Fruit fly (Drosophila melanogaster) whole organism, wandering third instar larva: ENCODE measurements around the gene Stt3A.

Experiments used
- Abd-B ChIP-seq: fragments of >200 bp; optimal IDR thresholded peaks from 2 replicates; lab custom pipeline; 2017; ENCODE audit warnings: missing biosample characterization, missing genetic modification characterization
- CG32264 ChIP-seq: fragments of 200-800 bp; sonication (Bioruptor generic); optimal IDR thresholded peaks from 2 replicates; lab custom pipeline; 2016; ENCODE audit warnings: missing biosample characterization, missing genetic modification characterization
- CG9705 ChIP-seq: fragments of 200-800 bp; sonication (Bioruptor generic); optimal IDR thresholded peaks from 2 replicates; lab custom pipeline; 2018; ENCODE audit warnings: missing biosample characterization, mild to moderate bottlenecking, missing genetic modification characterization
- CrebA ChIP-seq: fragments of 200-800 bp; sonication (Bioruptor generic); optimal IDR thresholded peaks from 2 replicates; lab custom pipeline; 2016; ENCODE audit warnings: missing biosample characterization, mild to moderate bottlenecking, missing genetic modification characterization, borderline replicate concordance
- Dfd ChIP-seq: fragments of >200 bp; optimal IDR thresholded peaks from 2 replicates; lab custom pipeline; 2017; ENCODE audit warnings: missing biosample characterization, missing genetic modification characterization
- Dif ChIP-seq: fragments of 200-275, 200-300 bp; sonication (Bioruptor generic); optimal IDR thresholded peaks from 2 replicates; lab custom pipeline; 2018; ENCODE audit warnings: missing biosample characterization, missing genetic modification characterization; ENCODE audit not compliant: partially characterized antibody
- GATAd ChIP-seq: sonication (Bioruptor generic); optimal IDR thresholded peaks from 2 replicates; lab custom pipeline; 2016; ENCODE audit warnings: missing biosample characterization, missing genetic modification characterization
- HLH106 ChIP-seq: fragments of 200-800 bp; optimal IDR thresholded peaks from 3 replicates; lab custom pipeline; 2019; ENCODE audit warnings: missing biosample characterization, mild to moderate bottlenecking, missing genetic modification characterization, moderate library complexity
- Hnf4 ChIP-seq: fragments of 200-800 bp; sonication (Bioruptor generic); optimal IDR thresholded peaks from 2 replicates; lab custom pipeline; 2016; ENCODE audit warnings: missing biosample characterization, mild to moderate bottlenecking, missing genetic modification characterization
- Hr78 ChIP-seq: fragments of >200 bp; optimal IDR thresholded peaks from 2 replicates; lab custom pipeline; 2017; ENCODE audit warnings: missing biosample characterization, missing genetic modification characterization
- Hr83 ChIP-seq: fragments of 200-300 bp; sonication (Bioruptor generic); optimal IDR thresholded peaks from 2 replicates; lab custom pipeline; 2016; ENCODE audit warnings: missing biosample characterization, mild to moderate bottlenecking, missing genetic modification characterization, moderate library complexity; ENCODE audit not compliant: poor library complexity, severe bottlenecking
- Jra ChIP-seq: sonication (Bioruptor generic); optimal IDR thresholded peaks from 2 replicates; lab custom pipeline; 2016; ENCODE audit warnings: missing biosample characterization, missing genetic modification characterization
- Mio ChIP-seq: sonication (Bioruptor generic); optimal IDR thresholded peaks from 2 replicates; lab custom pipeline; 2016; ENCODE audit warnings: missing biosample characterization, missing genetic modification characterization
- Myc ChIP-seq: fragments of >200 bp; optimal IDR thresholded peaks from 2 replicates; lab custom pipeline; 2017
- N ChIP-seq: fragments of >200 bp; optimal IDR thresholded peaks from 2 replicates; lab custom pipeline; 2018; ENCODE audit warnings: missing biosample characterization, missing external identifiers, missing genetic modification characterization
- OdsH ChIP-seq: fragments of 200-800 bp; sonication (Bioruptor generic); optimal IDR thresholded peaks from 2 replicates; lab custom pipeline; 2016; ENCODE audit warnings: missing biosample characterization, mild to moderate bottlenecking, missing genetic modification characterization
- Rel ChIP-seq, 2 experiments: fragments of 200-800 bp; sonication (Bioruptor generic) in 1 of 2; optimal IDR thresholded peaks; 2 replicates in 1 of 2; 3 replicates in 1 of 2; lab custom pipeline; 2016 to 2019; ENCODE audit warnings: mild to moderate bottlenecking in 2 of 2, missing biosample characterization in 2 of 2, missing genetic modification characterization in 2 of 2, moderate library complexity in 1 of 2
- Sp1 ChIP-seq: fragments of 200-800 bp; sonication (Bioruptor generic); optimal IDR thresholded peaks from 3 replicates; lab custom pipeline; 2019; ENCODE audit warnings: missing biosample characterization, mild to moderate bottlenecking, missing genetic modification characterization, moderate library complexity
- Vsx2 ChIP-seq: fragments of 200-300, 225-300 bp; sonication (Bioruptor generic); optimal IDR thresholded peaks from 2 replicates; lab custom pipeline; 2018; ENCODE audit warnings: missing biosample characterization, missing genetic modification characterization; ENCODE audit not compliant: partially characterized antibody
- br ChIP-seq: fragments of 200-800 bp; sonication (Bioruptor generic); optimal IDR thresholded peaks from 2 replicates; lab custom pipeline; 2016; ENCODE audit warnings: missing biosample characterization, missing genetic modification characterization
- dl ChIP-seq, 2 experiments: fragments of 175-275, 200-275 bp in 1 of 2; fragments of 200-275 bp in 1 of 2; sonication (Bioruptor generic); optimal IDR thresholded peaks; lab custom pipeline; 2018; ENCODE audit warnings: mild to moderate bottlenecking in 2 of 2, missing biosample characterization in 2 of 2, missing genetic modification characterization in 2 of 2, moderate library complexity in 2 of 2; ENCODE audit not compliant: partially characterized antibody in 2 of 2, insufficient read depth in 1 of 2
- ey ChIP-seq: fragments of 200-800 bp; sonication (Bioruptor generic); optimal IDR thresholded peaks from 2 replicates; lab custom pipeline; 2016; ENCODE audit warnings: missing biosample characterization, missing genetic modification characterization
- foxo ChIP-seq, 2 experiments: fragments of 200-800 bp; sonication (Bioruptor generic); optimal IDR thresholded peaks; 2 replicates in 1 of 2; 3 replicates in 1 of 2; lab custom pipeline; 2016 to 2017; ENCODE audit warnings: missing biosample characterization in 2 of 2, missing genetic modification characterization in 2 of 2
- fru ChIP-seq: fragments of 200-800 bp; sonication (Bioruptor generic); optimal IDR thresholded peaks from 3 replicates; lab custom pipeline; 2016; ENCODE audit warnings: missing biosample characterization, mild to moderate bottlenecking, missing genetic modification characterization
- h ChIP-seq: fragments of 200-800 bp; sonication (Bioruptor generic); optimal IDR thresholded peaks from 3 replicates; lab custom pipeline; 2016; ENCODE audit warnings: missing biosample characterization, mild to moderate bottlenecking, missing genetic modification characterization
- jim ChIP-seq: fragments of 175-275, 200-325 bp; sonication (Bioruptor generic); optimal IDR thresholded peaks from 2 replicates; lab custom pipeline; 2016; ENCODE audit warnings: missing biosample characterization, mild to moderate bottlenecking, missing genetic modification characterization
- lola ChIP-seq: fragments of >200 bp; optimal IDR thresholded peaks from 2 replicates; lab custom pipeline; 2017; ENCODE audit warnings: missing biosample characterization, missing genetic modification characterization
- rgr ChIP-seq: fragments of 200-800 bp; sonication (Bioruptor generic); optimal IDR thresholded peaks from 3 replicates; lab custom pipeline; 2016; ENCODE audit warnings: missing biosample characterization, mild to moderate bottlenecking, missing genetic modification characterization
- sv ChIP-seq: fragments of 200-800 bp; sonication (Bioruptor generic); optimal IDR thresholded peaks from 3 replicates; lab custom pipeline; 2016; ENCODE audit warnings: missing biosample characterization, missing genetic modification characterization
- woc ChIP-seq: sonication (Bioruptor generic); optimal IDR thresholded peaks from 2 replicates; lab custom pipeline; 2016; ENCODE audit warnings: missing biosample characterization, mild to moderate bottlenecking, missing genetic modification characterization

Stt3A gene

dm6 chrX:21093544-21093943 is 39.8 kb upstream of the Stt3A start, which contains the start of gene stg1:
stg1 (plus strand) TSS chrX:21093844.
- TF ChIP-seq Dfd (GFP tag; lab: Kevin White, UChicago) (no peak), HLH106 (tag; lab: Kevin White, UChicago) (no peak), br (no peak), Dif (GFP tag; lab: Kevin White, UChicago) (no peak), CG32264 (GFP tag; lab: Kevin White, UChicago) (no peak), Hr83 (GFP tag; lab: Kevin White, UChicago) (no peak), Mio (GFP tag; lab: Kevin White, UChicago) (no peak), Vsx2 (GFP tag; lab: Kevin White, UChicago) (no peak), OdsH (GFP tag; lab: Kevin White, UChicago) (no peak), Sp1 (no peak), h (GFP tag; lab: Kevin White, UChicago) (no peak), Jra (no peak), Hr78 (GFP tag; lab: Kevin White, UChicago) (no peak), dl (GFP tag; optimal IDR thresholded peaks at IDR 0.05; lab: Kevin White, UChicago; ENCODE audit: insufficient read depth in 1 of 2, partially characterized antibody in 2 of 2) (no peak), lola (no peak)

DNA sequence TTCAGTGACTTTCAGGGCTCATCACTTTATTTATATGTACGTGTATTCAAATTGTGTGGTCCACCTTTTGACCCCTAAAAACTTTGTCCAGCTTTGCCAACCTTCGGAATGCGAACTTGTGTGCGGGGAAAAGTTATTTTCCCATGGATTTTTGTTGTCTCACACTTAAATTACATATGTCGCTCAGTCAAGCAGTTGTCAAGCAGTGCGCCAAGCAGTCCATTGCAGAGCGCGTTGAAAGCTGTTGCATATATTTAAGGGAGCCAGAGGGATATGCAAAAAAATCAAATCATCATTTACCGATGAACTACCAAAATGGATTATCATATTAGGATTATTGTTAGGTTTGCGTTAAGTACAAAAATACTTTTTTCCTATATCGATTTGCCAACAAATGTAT is 29.5 kb upstream of the Stt3A start:
- TF ChIP-seq N (GFP tag; lab: Kevin White, UChicago) (peak; percentile 17), h (GFP tag; lab: Kevin White, UChicago) (no peak), br (no peak)

dm6 chrX:21080335-21080734 is 26.6 kb upstream of the Stt3A start:
- TF ChIP-seq jim (GFP tag; lab: Kevin White, UChicago), result no peak
- no peak for TF ChIP-seq GATAd (GFP tag; lab: Kevin White, UChicago)
- TF ChIP-seq CG9705 (GFP tag; lab: Kevin White, UChicago), result no peak
- TF ChIP-seq Myc (lab: Kevin White, UChicago), result no peak

dm6 chrX:21074329-21074708 is 20.6 kb upstream of the Stt3A start:
- peak; percentile 20 for TF ChIP-seq fru (GFP tag; lab: Kevin White, UChicago)
- no peak for TF ChIP-seq N (GFP tag; lab: Kevin White, UChicago)
- peak in 1 of 2 experiments; percentile 53 for TF ChIP-seq foxo (GFP tag; optimal IDR thresholded peaks at IDR 0.05; lab: Kevin White, UChicago)
- TF ChIP-seq h (GFP tag; lab: Kevin White, UChicago), result peak; percentile 59
- TF ChIP-seq jim (GFP tag; lab: Kevin White, UChicago), result no peak
- TF ChIP-seq CrebA (GFP tag; lab: Kevin White, UChicago), result no peak
- no peak for TF ChIP-seq Rel (GFP tag; optimal IDR thresholded peaks at IDR 0.05; lab: Kevin White, UChicago)
- peak; percentile 12 for TF ChIP-seq Rel (tag; optimal IDR thresholded peaks at IDR 0.05; lab: Kevin White, UChicago)
- TF ChIP-seq br, result peak; percentile 52
- TF ChIP-seq woc, result peak; percentile 5
- TF ChIP-seq sv (GFP tag; lab: Kevin White, UChicago), result no peak
- peak; percentile 20 for TF ChIP-seq CG32264 (GFP tag; lab: Kevin White, UChicago)
- TF ChIP-seq rgr (GFP tag; lab: Kevin White, UChicago), result peak; percentile 62
- TF ChIP-seq HLH106 (tag; lab: Kevin White, UChicago), result peak; percentile 38
- no peak for TF ChIP-seq Myc (lab: Kevin White, UChicago)
- no peak for TF ChIP-seq dl (GFP tag; optimal IDR thresholded peaks at IDR 0.05; lab: Kevin White, UChicago; ENCODE audit: insufficient read depth in 1 of 2, partially characterized antibody in 2 of 2)
- no peak for TF ChIP-seq Abd-B (GFP tag; lab: Kevin White, UChicago)
- peak; percentile 50 for TF ChIP-seq ey (GFP tag; lab: Kevin White, UChicago)
- no peak for TF ChIP-seq GATAd (GFP tag; lab: Kevin White, UChicago)
- peak; percentile 52 for TF ChIP-seq Hnf4
- TF ChIP-seq OdsH (GFP tag; lab: Kevin White, UChicago), result peak; percentile 51

dm6 chrX:21073641-21074328 is 20.0 kb upstream of the Stt3A start:
- TF ChIP-seq ey (GFP tag; lab: Kevin White, UChicago) (peak; percentile 27), CG9705 (GFP tag; lab: Kevin White, UChicago) (no peak), woc (peak; percentile 6), h (GFP tag; lab: Kevin White, UChicago) (peak; percentile 7), rgr (GFP tag; lab: Kevin White, UChicago) (peak; percentile 3)
